Worm (Caenorhabditis elegans) whole organism, L2 larva: Measurements from ENCODE around the gene R107.5.

Experiments
- mbf-1 ChIP-seq: sonication (generic microtip); optimal IDR thresholded peaks from 2 replicates; lab custom pipeline; 2017; ENCODE audit warnings: missing biosample characterization, missing genetic modification characterization
- unc-62 ChIP-seq: fragments of 150-350 bp; optimal IDR thresholded peaks from 2 replicates; lab custom pipeline; 2014; ENCODE audit warnings: missing biosample characterization, missing genetic modification reagents, missing genetic modification characterization

DNA sequence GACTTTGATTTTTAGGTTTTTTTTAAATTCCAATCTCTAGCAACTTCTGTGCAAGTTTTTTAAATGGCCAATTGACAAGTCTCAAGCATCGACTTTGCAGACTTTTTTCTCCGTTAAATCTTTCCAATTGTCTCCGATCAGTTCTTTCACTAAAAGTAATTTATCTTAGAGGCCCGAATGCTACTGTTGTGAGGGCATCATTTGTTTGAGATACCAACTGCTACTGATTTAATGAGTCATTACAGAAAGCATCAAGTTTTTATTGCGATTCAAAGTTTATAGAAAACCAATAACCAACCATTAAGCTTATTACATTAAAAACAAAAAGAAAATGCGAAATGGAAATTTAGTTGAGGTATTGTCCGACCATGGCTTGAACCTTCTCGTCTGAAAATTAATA is 26.5 kb upstream of the R107.5 start:
- TF ChIP-seq mbf-1 (tag; lab: Kevin White, UChicago) (no peak), unc-62 (GFP tag; lab: Kevin White, UChicago) (no peak)
